Worm (Caenorhabditis elegans): ENCODE data around the gene hpo-15.

- TF ChIP-seq him-1 (tag; optimal IDR thresholded peaks at IDR 0.05) (no peak), W03F9.2 (tag; optimal IDR thresholded peaks at IDR 0.05) (no peak), dao-5 (tag; optimal IDR thresholded peaks at IDR 0.05) (no peak)
Observed at ce11 chrV:5499475-5499874, 14.2 kb downstream of the hpo-15 start.
